Worm (Caenorhabditis elegans) whole organism, L4/young adult: ENCODE measurements around the gene Y15E3A.4.

Experiments used
- dao-5 ChIP-seq: sonication (generic microtip); optimal IDR thresholded peaks from 2 replicates; lab custom pipeline; 2016; ENCODE audit warnings: missing genotype, missing genetic modification characterization, moderate library complexity, missing compliant biosample characterization
- him-1 ChIP-seq: sonication (generic microtip); optimal IDR thresholded peaks from 2 replicates; lab custom pipeline; 2016; ENCODE audit warnings: missing genotype, missing genetic modification reagents, missing genetic modification characterization, missing compliant biosample characterization

- TF ChIP-seq him-1 (tag; lab: Kevin White, UChicago) (no peak), dao-5 (no peak)
Measured at ce11 chrX:15310986-15311385, 19.8 kb upstream of the Y15E3A.4 start.
